Fruit fly (Drosophila melanogaster) whole organism, embryonic: ENCODE measurements around the gene CG14854.

Experiments used
- Atf-2 ChIP-seq: fragments of 200-800 bp; sonication (Bioruptor generic); optimal IDR thresholded peaks from 2 replicates; lab custom pipeline; 2016; ENCODE audit warnings: missing biosample characterization, missing genetic modification characterization
- BEAF-32 ChIP-seq: fragments of 200-800 bp; sonication (Bioruptor generic); optimal IDR thresholded peaks from 3 replicates; lab custom pipeline; 2017; ENCODE audit warnings: missing biosample characterization, missing genetic modification characterization, mild to moderate bottlenecking, moderate library complexity, missing genetic modification reagents
- Bdp1 ChIP-seq: fragments of 200-800 bp; sonication (Bioruptor generic); optimal IDR thresholded peaks from 3 replicates; lab custom pipeline; 2016; ENCODE audit warnings: missing biosample characterization, missing genetic modification characterization
- Blimp-1 ChIP-seq: fragments of 200-800 bp; sonication (Bioruptor generic); optimal IDR thresholded peaks from 3 replicates; lab custom pipeline; 2018; ENCODE audit warnings: missing biosample characterization, missing genetic modification characterization, mild to moderate bottlenecking, moderate library complexity, missing genetic modification reagents
- CG10209 ChIP-seq: fragments of 200-800 bp; sonication (Bioruptor generic); optimal IDR thresholded peaks from 3 replicates; lab custom pipeline; 2017; ENCODE audit warnings: missing biosample characterization, mild to moderate bottlenecking, missing genetic modification characterization, missing genetic modification reagents
- CG12155 ChIP-seq: fragments of 200-800 bp; sonication (Bioruptor generic); optimal IDR thresholded peaks from 3 replicates; lab custom pipeline; 2016; ENCODE audit warnings: missing biosample characterization, missing genetic modification characterization
- CG13424 ChIP-seq: fragments of 200-800 bp; sonication (Bioruptor generic); optimal IDR thresholded peaks from 2 replicates; lab custom pipeline; 2019; ENCODE audit warnings: missing biosample characterization, mild to moderate bottlenecking, missing genetic modification characterization, moderate library complexity
- CG14014 ChIP-seq: fragments of 200-800 bp; sonication (Bioruptor generic); IDR thresholded peaks from 2 replicates; pipeline ENCODE4 v1.3.6; 2022; ENCODE audit warnings: missing biosample characterization, missing genetic modification characterization
- CG15601 ChIP-seq: fragments of 200-800 bp; sonication (Bioruptor generic); optimal IDR thresholded peaks from 3 replicates; lab custom pipeline; 2019; ENCODE audit warnings: missing biosample characterization, mild to moderate bottlenecking, missing genetic modification characterization, moderate library complexity
- CG17186 ChIP-seq: fragments of 200-800 bp; sonication (Bioruptor generic); optimal IDR thresholded peaks from 3 replicates; lab custom pipeline; 2017; ENCODE audit warnings: missing biosample characterization, missing genetic modification reagents, missing genetic modification characterization
- CG1832 ChIP-seq: fragments of 200-800 bp; sonication (Bioruptor generic); optimal IDR thresholded peaks from 2 replicates; lab custom pipeline; 2017; ENCODE audit warnings: missing biosample characterization, mild to moderate bottlenecking, missing genetic modification characterization, inconsistent platforms
- CG2116 ChIP-seq: fragments of 200-800 bp; sonication (Bioruptor generic); optimal IDR thresholded peaks from 3 replicates; lab custom pipeline; 2018; ENCODE audit warnings: missing biosample characterization, mild to moderate bottlenecking, missing genetic modification characterization
- CG31388 ChIP-seq: fragments of 200-800 bp; sonication (Bioruptor generic); optimal IDR thresholded peaks from 2 replicates; lab custom pipeline; 2016; ENCODE audit warnings: missing biosample characterization, missing genetic modification characterization
- CG3163 ChIP-seq: fragments of 200-800 bp; sonication (Bioruptor generic); optimal IDR thresholded peaks from 3 replicates; lab custom pipeline; 2016; ENCODE audit warnings: missing biosample characterization, missing genetic modification characterization
- CG3838 ChIP-seq: fragments of 200-800 bp; sonication (Bioruptor generic); optimal IDR thresholded peaks from 3 replicates; lab custom pipeline; 2016; ENCODE audit warnings: missing biosample characterization, missing genetic modification characterization
- CG4282 ChIP-seq: fragments of 200-800 bp; sonication (Bioruptor generic); optimal IDR thresholded peaks from 2 replicates; lab custom pipeline; 2016; ENCODE audit warnings: missing biosample characterization, missing genetic modification characterization
- CG4404 ChIP-seq: fragments of 200-800 bp; sonication (Bioruptor generic); IDR thresholded peaks from 2 replicates; pipeline ENCODE4 v1.3.6; 2022; ENCODE audit warnings: missing biosample characterization, missing genetic modification characterization
- CG4820 ChIP-seq: fragments of 200-800 bp; sonication (Bioruptor generic); optimal IDR thresholded peaks from 3 replicates; lab custom pipeline; 2016; ENCODE audit warnings: missing biosample characterization, missing genetic modification characterization
- CG7556 ChIP-seq: fragments of 200-800 bp; sonication (Bioruptor generic); optimal IDR thresholded peaks from 2 replicates; lab custom pipeline; 2017; ENCODE audit warnings: missing biosample characterization, mild to moderate bottlenecking, missing genetic modification characterization
- CG7786 ChIP-seq: fragments of 200-800 bp; sonication (Bioruptor generic); optimal IDR thresholded peaks from 2 replicates; lab custom pipeline; 2016; ENCODE audit warnings: missing biosample characterization, missing genetic modification characterization
- CG8089 ChIP-seq: fragments of 200-800 bp; sonication (Bioruptor generic); optimal IDR thresholded peaks from 3 replicates; lab custom pipeline; 2016; ENCODE audit warnings: missing biosample characterization, missing genetic modification characterization
- Chrac-16 ChIP-seq: fragments of 200-800 bp; sonication (Bioruptor generic); optimal IDR thresholded peaks from 3 replicates; lab custom pipeline; 2016; ENCODE audit warnings: missing biosample characterization, missing genetic modification characterization
- Ets65A ChIP-seq: fragments of 200-800 bp; sonication (Bioruptor generic); peaks from one replicate; lab custom pipeline; 2016; ENCODE audit warnings: missing biosample characterization, missing genetic modification characterization
- Hmr ChIP-seq: fragments of 200-800 bp; sonication (Bioruptor generic); optimal IDR thresholded peaks from 3 replicates; lab custom pipeline; 2017; ENCODE audit warnings: mild to moderate bottlenecking, missing biosample characterization, missing genetic modification reagents, missing genetic modification characterization
- Hr51 ChIP-seq, 2 experiments: fragments of 200-800 bp; sonication (Bioruptor generic); optimal IDR thresholded peaks; 2 replicates in 1 of 2; 3 replicates in 1 of 2; lab custom pipeline; 2016 to 2018; ENCODE audit warnings: missing biosample characterization in 2 of 2, missing genetic modification characterization in 2 of 2, mild to moderate bottlenecking in 1 of 2, moderate library complexity in 1 of 2
- Jarid2 ChIP-seq: fragments of 200-800 bp; sonication (Bioruptor generic); optimal IDR thresholded peaks from 3 replicates; lab custom pipeline; 2017; ENCODE audit warnings: mild to moderate bottlenecking, missing biosample characterization, missing genetic modification reagents, missing genetic modification characterization
- MTF-1 ChIP-seq: fragments of 200-800 bp; sonication (Bioruptor generic); optimal IDR thresholded peaks from 2 replicates; lab custom pipeline; 2018; ENCODE audit warnings: missing biosample characterization, mild to moderate bottlenecking, missing genetic modification characterization, borderline replicate concordance
- Max ChIP-seq: fragments of 200-800 bp; sonication (Bioruptor generic); optimal IDR thresholded peaks from 2 replicates; lab custom pipeline; 2016; ENCODE audit warnings: missing biosample characterization, mild to moderate bottlenecking, missing genetic modification characterization
- Med ChIP-seq: fragments of 200-800 bp; sonication (Bioruptor generic); peaks from one replicate; lab custom pipeline; 2016; ENCODE audit warnings: missing biosample characterization, missing genetic modification characterization, mild to moderate bottlenecking, inconsistent platforms, moderate library complexity
- Stat92E ChIP-seq, 3 experiments: fragments of >200 bp in 2 of 3; fragments of 200-800 bp in 1 of 3; sonication (Bioruptor generic) in 1 of 3; optimal IDR thresholded peaks; 2 replicates each; lab custom pipeline; 2017 to 2019; ENCODE audit warnings: missing biosample characterization in 3 of 3, missing genetic modification characterization in 3 of 3, mild to moderate bottlenecking in 1 of 3, moderate library complexity in 1 of 3
- Xbp1 ChIP-seq: fragments of 200-800 bp; sonication (Bioruptor generic); optimal IDR thresholded peaks from 3 replicates; lab custom pipeline; 2016; ENCODE audit warnings: missing biosample characterization, mild to moderate bottlenecking, missing genetic modification characterization
- amos ChIP-seq: fragments of 200-800 bp; sonication (Bioruptor generic); IDR thresholded peaks from 2 replicates; pipeline ENCODE4 v1.3.6; 2022; ENCODE audit warnings: missing biosample characterization, missing genetic modification characterization; ENCODE audit not compliant: partially characterized antibody
- ap ChIP-seq: fragments of 200-800 bp; sonication (Bioruptor generic); IDR thresholded peaks from 2 replicates; pipeline ENCODE4 v1.3.6; 2022; ENCODE audit warnings: missing biosample characterization, missing genetic modification characterization
- bsh ChIP-seq, 2 experiments: fragments of 200-800 bp; sonication (Bioruptor generic); optimal IDR thresholded peaks; 2 replicates each; lab custom pipeline; 2017 to 2018; ENCODE audit warnings: mild to moderate bottlenecking in 2 of 2, missing biosample characterization in 2 of 2, missing genetic modification characterization in 2 of 2, moderate library complexity in 1 of 2
- cato ChIP-seq: fragments of 200-800 bp; sonication (Bioruptor generic); optimal IDR thresholded peaks from 2 replicates; lab custom pipeline; 2016; ENCODE audit warnings: missing biosample characterization, missing genetic modification characterization, borderline replicate concordance
- cg ChIP-seq: fragments of 200-800 bp; sonication (Bioruptor generic); optimal IDR thresholded peaks from 3 replicates; lab custom pipeline; 2019; ENCODE audit warnings: missing biosample characterization, mild to moderate bottlenecking, missing genetic modification characterization, moderate library complexity
- da ChIP-seq: fragments of 200-800 bp; sonication (Bioruptor generic); optimal IDR thresholded peaks from 2 replicates; lab custom pipeline; 2016; ENCODE audit warnings: missing biosample characterization, missing genetic modification characterization
- insv ChIP-seq, 2 experiments: fragments of 200-800 bp; sonication (Bioruptor generic); optimal IDR thresholded peaks; 3 replicates each; lab custom pipeline; 2016 to 2018; ENCODE audit warnings: missing biosample characterization in 2 of 2, missing genetic modification characterization in 2 of 2
- nerfin-2 ChIP-seq: fragments of 200-800 bp; sonication (Bioruptor generic); IDR thresholded peaks from 2 replicates; pipeline ENCODE4 v1.3.6; 2022; ENCODE audit warnings: missing biosample characterization, missing genetic modification characterization; ENCODE audit not compliant: partially characterized antibody
- peb ChIP-seq: fragments of 200-800 bp; sonication (Bioruptor generic); IDR thresholded peaks from 2 replicates; pipeline ENCODE4 v1.3.6; 2022; ENCODE audit warnings: missing biosample characterization, missing genetic modification characterization
- repo ChIP-seq: fragments of 200-800 bp; sonication (Bioruptor generic); optimal IDR thresholded peaks from 2 replicates; lab custom pipeline; 2016; ENCODE audit warnings: missing biosample characterization, missing genetic modification characterization
- scrt ChIP-seq: fragments of 200-800 bp; sonication (Bioruptor generic); optimal IDR thresholded peaks from 2 replicates; lab custom pipeline; 2018; ENCODE audit warnings: missing biosample characterization, mild to moderate bottlenecking, missing genetic modification characterization, moderate library complexity
- sd ChIP-seq: fragments of 200-800 bp; sonication (Bioruptor generic); optimal IDR thresholded peaks from 3 replicates; lab custom pipeline; 2018; ENCODE audit warnings: missing biosample characterization, mild to moderate bottlenecking, missing genetic modification characterization, moderate library complexity
- seq ChIP-seq: fragments of 200-800 bp; sonication (Bioruptor generic); IDR thresholded peaks from 2 replicates; pipeline ENCODE4 v1.3.6; 2022; ENCODE audit warnings: missing biosample characterization, missing genetic modification characterization
- sim ChIP-seq: fragments of 200-800 bp; sonication (Bioruptor generic); IDR thresholded peaks from 2 replicates; pipeline ENCODE4 v1.3.6; 2022; ENCODE audit warnings: missing biosample characterization, missing genetic modification characterization
- sisA ChIP-seq: fragments of 200-800 bp; sonication (Bioruptor generic); IDR thresholded peaks from 2 replicates; pipeline ENCODE4 v1.3.6; 2022; ENCODE audit warnings: missing biosample characterization, missing genetic modification characterization
- tup ChIP-seq: fragments of 200-800 bp; sonication (Bioruptor generic); optimal IDR thresholded peaks from 2 replicates; lab custom pipeline; 2016; ENCODE audit warnings: missing biosample characterization, mild to moderate bottlenecking, missing genetic modification characterization, moderate library complexity
- tx ChIP-seq: fragments of 200-800 bp; sonication (Bioruptor generic); optimal IDR thresholded peaks from 2 replicates; lab custom pipeline; 2016; ENCODE audit warnings: missing biosample characterization, missing genetic modification characterization

The CG14854 gene

dm6 chr3R:14608892-14609692 is 49.2 kb upstream of the CG14854 start, which contains the start of gene CG14853 (continued):
- TF ChIP-seq cato (GFP tag; lab: Kevin White, UChicago) (peak; percentile 60), Hr51 (GFP tag; optimal IDR thresholded peaks at IDR 0.05; lab: Kevin White, UChicago) (peak in 1 of 2 experiments; percentile 96), Max (GFP tag; lab: Kevin White, UChicago) (peak; percentile 1), CG15601 (tag; lab: Kevin White, UChicago) (peak; percentile 83), CG17186 (GFP tag; lab: Kevin White, UChicago) (peak; percentile 40), sisA (GFP tag; lab: Robert Waterston, UW) (peak; percentile 56), da (no peak), CG7786 (GFP tag; lab: Kevin White, UChicago) (no peak), CG8089 (peak; percentile 56), seq (peak; percentile 81; the same call in 1 of the 2 replicates), sd (tag; lab: Kevin White, UChicago) (no peak), tup (no peak), BEAF-32 (GFP tag; lab: Kevin White, UChicago) (no peak), CG13424 (tag; lab: Kevin White, UChicago) (peak; percentile 92), Chrac-16 (GFP tag; lab: Kevin White, UChicago) (peak; percentile 69), Jarid2 (GFP tag; lab: Kevin White, UChicago) (peak; percentile 23), CG2116 (peak; percentile 53), MTF-1 (peak; percentile 84), Ets65A (GFP tag; lab: Kevin White, UChicago) (peak; percentile 79), Atf-2 (GFP tag; lab: Kevin White, UChicago) (no peak), CG4820 (GFP tag; lab: Kevin White, UChicago) (no peak), nerfin-2 (GFP tag; lab: Robert Waterston, UW) (no peak), amos (GFP tag; lab: Robert Waterston, UW) (no peak), CG1832 (GFP tag; lab: Kevin White, UChicago) (no peak), peb (GFP tag; lab: Robert Waterston, UW) (no peak; the same call in 1 of the 2 replicates), Hmr (GFP tag; lab: Kevin White, UChicago) (peak; percentile 68), CG12155 (GFP tag; lab: Kevin White, UChicago) (peak; percentile 73), repo (no peak), Med (GFP tag; lab: Kevin White, UChicago) (peak; percentile 94), Bdp1 (GFP tag; lab: Kevin White, UChicago) (no peak), Blimp-1 (GFP tag; lab: Kevin White, UChicago) (peak; percentile 77), Xbp1 (peak; percentile 90), CG10209 (GFP tag; lab: Kevin White, UChicago) (peak; percentile 85), CG3163 (GFP tag; lab: Kevin White, UChicago) (peak; percentile 9), scrt (peak; percentile 43), CG31388 (no peak), bsh (GFP tag; optimal IDR thresholded peaks at IDR 0.05; lab: Kevin White, UChicago) (peak in 1 of 2 experiments; percentile 88), Stat92E (GFP tag; optimal IDR thresholded peaks at IDR 0.05; lab: Kevin White, UChicago) (no peak), CG3838 (GFP tag; lab: Kevin White, UChicago) (peak; percentile 43), tx (GFP tag; lab: Kevin White, UChicago) (no peak), cg (GFP tag; lab: Kevin White, UChicago) (peak; percentile 52), CG7556 (GFP tag; lab: Kevin White, UChicago) (peak; percentile 72), insv (GFP tag; optimal IDR thresholded peaks at IDR 0.05; lab: Kevin White, UChicago) (peak in 1 of 2 experiments; percentile 47), CG4282 (no peak), CG4404 (GFP tag; lab: Robert Waterston, UW) (no peak), CG14014 (peak; percentile 74), sim (GFP tag; lab: Robert Waterston, UW) (peak; percentile 4; the same call in 1 of the 2 replicates), ap (GFP tag; lab: Robert Waterston, UW) (peak; percentile 79)
